Worm (Caenorhabditis elegans) whole organism, young adult: Measurements from ENCODE around the gene bed-3.

ENCODE experiments used
- F39B2.1 ChIP-seq: fragments of 200-800 bp; sonication (Bioruptor generic); IDR thresholded peaks from 2 replicates; pipeline ENCODE4 v1.3.6; 2022; ENCODE audit warnings: missing genetic modification reagents, missing genetic modification characterization, missing compliant biosample characterization
- Y95B8A.8 ChIP-seq: fragments of 200-800 bp; sonication (Bioruptor generic); IDR thresholded peaks from 2 replicates; pipeline ENCODE4 v1.3.6; 2022; ENCODE audit warnings: missing genetic modification reagents, missing genetic modification characterization, missing compliant biosample characterization
- akir-1 ChIP-seq: fragments of 200-800 bp; sonication (Bioruptor generic); optimal IDR thresholded peaks from 2 replicates; lab custom pipeline; 2018; ENCODE audit warnings: mild to moderate bottlenecking, missing genetic modification characterization, moderate library complexity, missing compliant biosample characterization
- ceh-79 ChIP-seq: sonication (generic microtip); optimal IDR thresholded peaks from 2 replicates; lab custom pipeline; 2017; ENCODE audit warnings: mild to moderate bottlenecking, missing genetic modification characterization, missing compliant biosample characterization
- egl-18 ChIP-seq: fragments of 200-800 bp; sonication (Bioruptor generic); IDR thresholded peaks from 2 replicates; pipeline ENCODE4 v1.3.6; 2022; ENCODE audit warnings: missing genetic modification reagents, missing genetic modification characterization, missing compliant biosample characterization
- egrh-3 ChIP-seq: fragments of 200-800 bp; sonication (Bioruptor generic); IDR thresholded peaks from 2 replicates; pipeline ENCODE4 v1.3.6; 2022; ENCODE audit warnings: missing genetic modification reagents, missing genetic modification characterization, missing compliant biosample characterization
- him-1 ChIP-seq: sonication (generic microtip); optimal IDR thresholded peaks from 2 replicates; lab custom pipeline; 2016; ENCODE audit warnings: missing genotype, missing genetic modification reagents, missing genetic modification characterization, missing compliant biosample characterization
- lir-1 ChIP-seq: fragments of 200-800 bp; sonication (Bioruptor generic); conservative IDR thresholded peaks from 2 replicates; pipeline ENCODE4 v1.3.6; 2022; ENCODE audit warnings: missing genetic modification reagents, missing genetic modification characterization, missing compliant biosample characterization
- nhr-120 ChIP-seq: fragments of 200-800 bp; sonication (Bioruptor generic); IDR thresholded peaks from 2 replicates; pipeline ENCODE4 v1.3.6; 2022; ENCODE audit warnings: missing genetic modification characterization, missing compliant biosample characterization
- pbrm-1 ChIP-seq: fragments of 200-800 bp; sonication (Bioruptor generic); IDR thresholded peaks from 2 replicates; pipeline ENCODE4 v1.3.6; 2022; ENCODE audit warnings: missing genetic modification reagents, missing genetic modification characterization, missing compliant biosample characterization
- tlf-1 ChIP-seq: fragments of 200-800 bp; sonication (Bioruptor generic); optimal IDR thresholded peaks from 2 replicates; lab custom pipeline; 2018; ENCODE audit warnings: mild to moderate bottlenecking, missing genetic modification characterization, missing compliant biosample characterization
- ztf-6 ChIP-seq: fragments of 200-800 bp; sonication (Bioruptor generic); IDR thresholded peaks from 2 replicates; pipeline ENCODE4 v1.3.6; 2022; ENCODE audit warnings: missing genetic modification reagents, missing genetic modification characterization, missing compliant biosample characterization

DNA sequence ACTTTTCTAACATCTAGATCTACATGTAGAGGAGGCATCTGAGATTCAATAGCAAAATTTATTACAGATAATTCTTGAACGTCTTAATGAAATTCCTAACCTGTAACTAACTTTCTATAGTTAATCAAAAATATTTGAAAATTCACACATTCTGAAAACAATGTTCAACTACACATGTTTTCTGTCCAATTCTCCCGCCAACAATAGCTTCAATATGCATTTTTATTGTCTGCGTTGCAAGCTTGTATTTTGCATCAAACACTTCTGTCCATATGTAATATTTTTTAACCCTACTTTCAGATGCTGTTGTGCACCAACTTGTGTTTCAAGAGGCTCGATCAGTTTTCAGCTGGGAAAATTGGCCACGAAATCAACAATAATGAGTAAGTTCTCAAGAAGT, 17.6 kb upstream of the bed-3 start, which contains the start of gene tbc-3:
- TF ChIP-seq Y95B8A.8 (GFP tag; lab: Robert Waterston, UW) (no peak), tlf-1 (no peak), akir-1 (GFP tag; lab: Kevin White, UChicago) (no peak), ceh-79 (tag; lab: Kevin White, UChicago) (no peak), him-1 (tag; lab: Kevin White, UChicago) (no peak), lir-1 (no peak), nhr-120 (GFP tag; lab: Robert Waterston, UW) (no peak), egl-18 (GFP tag; lab: Robert Waterston, UW) (no peak), ztf-6 (no peak), pbrm-1 (GFP tag; lab: Robert Waterston, UW) (no peak), egrh-3 (no peak), F39B2.1 (GFP tag; lab: Robert Waterston, UW) (no peak)
